Worm (Caenorhabditis elegans): ENCODE data around the gene gpa-4.

Gene gpa-4

ce11 chrIV:410420-410891, 9.0 kb downstream of the gpa-4 start, which contains the start of gene T07A9.12 (continued):
- TF ChIP-seq nhr-11 (tag; optimal IDR thresholded peaks at IDR 0.05): no peak
- TF ChIP-seq dve-1 (tag; optimal IDR thresholded peaks at IDR 0.05): no peak
- peak; percentile 54 for TF ChIP-seq ahr-1 (tag; optimal IDR thresholded peaks at IDR 0.05)
- TF ChIP-seq ets-4 (tag; optimal IDR thresholded peaks at IDR 0.05): peak; percentile 70
- TF ChIP-seq elt-2 (tag; optimal IDR thresholded peaks at IDR 0.05): peak; percentile 84
- TF ChIP-seq pat-9 (tag; optimal IDR thresholded peaks at IDR 0.05): no peak
- TF ChIP-seq unc-3 (GFP tag; conservative IDR thresholded peaks at IDR 0.05): no peak
- peak; percentile 51 for TF ChIP-seq unc-3 (tag; optimal IDR thresholded peaks at IDR 0.05)
- TF ChIP-seq zip-5 (tag; optimal IDR thresholded peaks at IDR 0.05): peak; percentile 93
- peak; percentile 84 for TF ChIP-seq tbx-7 (tag; optimal IDR thresholded peaks at IDR 0.05)
- no peak for TF ChIP-seq odd-2 (tag; optimal IDR thresholded peaks at IDR 0.05)
- TF ChIP-seq hlh-6 (tag; optimal IDR thresholded peaks at IDR 0.05): peak; percentile 3
- TF ChIP-seq ceh-34 (tag; optimal IDR thresholded peaks at IDR 0.05): peak; percentile 61
- no peak for TF ChIP-seq ceh-48 (tag; optimal IDR thresholded peaks at IDR 0.05)
- peak; percentile 65 for TF ChIP-seq ceh-14 (tag; optimal IDR thresholded peaks at IDR 0.05)
- TF ChIP-seq ceh-22 (tag; optimal IDR thresholded peaks at IDR 0.05): no peak
- peak; percentile 56 for TF ChIP-seq unc-86 (tag; optimal IDR thresholded peaks at IDR 0.05)
- peak; percentile 80 for TF ChIP-seq rnt-1 (tag; optimal IDR thresholded peaks at IDR 0.05)
- TF ChIP-seq sdc-2 (tag; optimal IDR thresholded peaks at IDR 0.05): no peak
- TF ChIP-seq fax-1 (tag; optimal IDR thresholded peaks at IDR 0.05): peak; percentile 82
- TF ChIP-seq Y22D7AL.16 (tag; optimal IDR thresholded peaks at IDR 0.05): no peak
- TF ChIP-seq ama-1 (optimal IDR thresholded peaks at IDR 0.05): no peak
- TF ChIP-seq eyg-1 (tag; optimal IDR thresholded peaks at IDR 0.05): no peak
- TF ChIP-seq hlh-15 (tag; optimal IDR thresholded peaks at IDR 0.05): peak; percentile 62
- TF ChIP-seq syd-9 (tag; optimal IDR thresholded peaks at IDR 0.05): peak; percentile 32

- TF ChIP-seq ceh-9 (tag; optimal IDR thresholded peaks at IDR 0.05) (no peak), che-1 (tag; optimal IDR thresholded peaks at IDR 0.05) (no peak), hlh-15 (tag; optimal IDR thresholded peaks at IDR 0.05) (no peak), nhr-232 (tag; optimal IDR thresholded peaks at IDR 0.05) (no peak), pros-1 (tag; optimal IDR thresholded peaks at IDR 0.05) (no peak), sdc-2 (tag; optimal IDR thresholded peaks at IDR 0.05) (no peak), pag-3 (tag; optimal IDR thresholded peaks at IDR 0.05; ENCODE audit: borderline replicate concordance) (no peak), ceh-45 (GFP tag; IDR thresholded peaks at IDR 0.05) (no peak), hlh-13 (GFP tag; optimal IDR thresholded peaks at IDR 0.05) (no peak), unc-86 (tag; optimal IDR thresholded peaks at IDR 0.05) (no peak), ztf-16 (tag; optimal IDR thresholded peaks at IDR 0.05) (no peak), pha-4 (tag; optimal IDR thresholded peaks at IDR 0.05) (no peak), dmd-4 (tag; optimal IDR thresholded peaks at IDR 0.05; ENCODE audit: borderline replicate concordance) (no peak)
Measured at ce11 chrIV:419674-420073, 18.2 kb downstream of the gpa-4 start, which contains the start of gene eri-1. Gene eri-1, minus strand, starts transcription at chrIV:419958.

ce11 chrIV:420686-421085, 19.2 kb downstream of the gpa-4 start:
- TF ChIP-seq tbx-7 (tag; optimal IDR thresholded peaks at IDR 0.05): no peak
- no peak for TF ChIP-seq ztf-16 (tag; optimal IDR thresholded peaks at IDR 0.05)
- TF ChIP-seq K02D7.2 (tag; optimal IDR thresholded peaks at IDR 0.05): no peak
- TF ChIP-seq ceh-24 (tag; optimal IDR thresholded peaks at IDR 0.05): no peak
- TF ChIP-seq ceh-31 (tag; optimal IDR thresholded peaks at IDR 0.05): no peak
- TF ChIP-seq pros-1 (tag; optimal IDR thresholded peaks at IDR 0.05): no peak
- no peak for TF ChIP-seq hlh-15 (tag; optimal IDR thresholded peaks at IDR 0.05)
- no peak for TF ChIP-seq fkh-10 (GFP tag; optimal IDR thresholded peaks at IDR 0.05)
- TF ChIP-seq gmeb-2 (tag; optimal IDR thresholded peaks at IDR 0.05): no peak
- no peak for TF ChIP-seq unc-3 (GFP tag; conservative IDR thresholded peaks at IDR 0.05)
- no peak for TF ChIP-seq unc-3 (tag; optimal IDR thresholded peaks at IDR 0.05)
- TF ChIP-seq F13H6.1 (tag; optimal IDR thresholded peaks at IDR 0.05): no peak
- no peak for TF ChIP-seq rnt-1 (tag; optimal IDR thresholded peaks at IDR 0.05)
- TF ChIP-seq zip-5 (tag; optimal IDR thresholded peaks at IDR 0.05): no peak
- no peak for TF ChIP-seq T23F11.4 (GFP tag; optimal IDR thresholded peaks at IDR 0.05)
- TF ChIP-seq elt-2 (tag; optimal IDR thresholded peaks at IDR 0.05): no peak
- no peak for TF ChIP-seq ceh-6 (GFP tag; optimal IDR thresholded peaks at IDR 0.05)

Measured in whole organism, late embryonic.